ENCODE assay signal across 2 fruit fly cellular contexts in genomic region chr2L:17588173-17589082, dm6.
A peak's percentile ranks its signal among the peaks of the same experiment; 100 is the strongest.
TF ChIP-seq lines count a peak whose summit lies in the region.

No protein-coding gene starts in this region.

TF ChIP-seq in whole organism, embryonic, 481 proteins besides CTCF, POLR2A, EP300 and RAD21 (continued from another document and continues in another):
- TF ChIP-seq CG18011 (GFP tag; optimal IDR thresholded peaks at IDR 0.05; lab: Kevin White, UChicago) (no peak), Dfd (GFP tag; optimal IDR thresholded peaks at IDR 0.05; lab: Kevin White, UChicago) (no peak), Dek (tag; optimal IDR thresholded peaks at IDR 0.05; lab: Kevin White, UChicago) (no peak), usp (GFP tag; optimal IDR thresholded peaks at IDR 0.05; lab: Kevin White, UChicago) (no peak), lab (GFP tag; optimal IDR thresholded peaks at IDR 0.05; lab: Kevin White, UChicago) (no peak), lbe (GFP tag; optimal IDR thresholded peaks at IDR 0.05; lab: Kevin White, UChicago) (no peak), Hr78 (GFP tag; optimal IDR thresholded peaks at IDR 0.05; lab: Kevin White, UChicago) (peak in 1 of 2 experiments; percentile 26), Asciz (GFP tag; optimal IDR thresholded peaks at IDR 0.05; lab: Kevin White, UChicago) (peak; percentile 4), ham (GFP tag; IDR thresholded peaks at IDR 0.05; lab: Robert Waterston, UW) (no peak), CG34422 (GFP tag; IDR thresholded peaks at IDR 0.05; lab: Robert Waterston, UW) (no peak), wor (GFP tag; IDR thresholded peaks at IDR 0.05; lab: Robert Waterston, UW) (no peak), CG30403 (GFP tag; optimal IDR thresholded peaks at IDR 0.05; lab: Kevin White, UChicago) (peak; percentile 54), HmgZ (tag; optimal IDR thresholded peaks at IDR 0.05; lab: Kevin White, UChicago) (no peak), CG6791 (GFP tag; IDR thresholded peaks at IDR 0.05; lab: Robert Waterston, UW; ENCODE audit: partially characterized antibody) (no peak), CG7963 (GFP tag; IDR thresholded peaks at IDR 0.05; lab: Robert Waterston, UW; ENCODE audit: partially characterized antibody) (no peak), dpn (GFP tag; optimal IDR thresholded peaks at IDR 0.05; lab: Kevin White, UChicago) (no peak), CG10979 (tag; optimal IDR thresholded peaks at IDR 0.05; lab: Kevin White, UChicago) (peak; percentile 79), unpg (GFP tag; optimal IDR thresholded peaks at IDR 0.05; lab: Kevin White, UChicago) (peak; percentile 47), CG32767 (GFP tag; IDR thresholded peaks at IDR 0.05; lab: Robert Waterston, UW) (no peak), CG14050 (GFP tag; IDR thresholded peaks at IDR 0.05; lab: Robert Waterston, UW) (no peak), sr (GFP tag; IDR thresholded peaks at IDR 0.05; lab: Robert Waterston, UW) (no peak), pzg (GFP tag; optimal IDR thresholded peaks at IDR 0.05; lab: Kevin White, UChicago) (no peak), bab2 (GFP tag; optimal IDR thresholded peaks at IDR 0.05; lab: Kevin White, UChicago) (no peak), seq (GFP tag; IDR thresholded peaks at IDR 0.05; lab: Robert Waterston, UW) (peak; percentile 54; the same call in 1 of the 2 replicates), Fer3 (tag; optimal IDR thresholded peaks at IDR 0.05; lab: Kevin White, UChicago) (no peak), row (GFP tag; IDR thresholded peaks at IDR 0.05; lab: Robert Waterston, UW) (peak; percentile 49; the same call in 2 of the 3 replicates), CG9609 (GFP tag; optimal IDR thresholded peaks at IDR 0.05; lab: Kevin White, UChicago) (no peak), CG1792 (GFP tag; optimal IDR thresholded peaks at IDR 0.05; lab: Kevin White, UChicago) (no peak), CG5953 (GFP tag; IDR thresholded peaks at IDR 0.05; lab: Robert Waterston, UW) (no peak), Sin3A (optimal IDR thresholded peaks at IDR 0.05; lab: Kevin White, UChicago) (no peak), C15 (GFP tag; IDR thresholded peaks at IDR 0.05; lab: Robert Waterston, UW) (no peak), Hey (tag; optimal IDR thresholded peaks at IDR 0.05; lab: Kevin White, UChicago) (peak; percentile 36), CG18476 (GFP tag; optimal IDR thresholded peaks at IDR 0.05; lab: Kevin White, UChicago) (no peak), ato (GFP tag; IDR thresholded peaks at IDR 0.05; lab: Robert Waterston, UW; ENCODE audit: partially characterized antibody) (no peak), unc-4 (GFP tag; IDR thresholded peaks at IDR 0.05; lab: Robert Waterston, UW; ENCODE audit: partially characterized antibody) (no peak), CG2202 (tag; optimal IDR thresholded peaks at IDR 0.05; lab: Kevin White, UChicago) (no peak), Dip3 (GFP tag; optimal IDR thresholded peaks at IDR 0.05; lab: Kevin White, UChicago) (no peak), Lim3 (GFP tag; IDR thresholded peaks at IDR 0.05; lab: Robert Waterston, UW) (0 out of 2 replicates have a peak, but pooled peaks have one; percentile 18), kah (GFP tag; optimal IDR thresholded peaks at IDR 0.05; lab: Kevin White, UChicago) (no peak), CG6683 (GFP tag; optimal IDR thresholded peaks at IDR 0.05; lab: Kevin White, UChicago) (peak; percentile 16), HLH3B (GFP tag; IDR thresholded peaks at IDR 0.05; lab: Robert Waterston, UW) (no peak), jigr1 (GFP tag; IDR thresholded peaks at IDR 0.05; lab: Robert Waterston, UW) (no peak), CG2120 (GFP tag; optimal IDR thresholded peaks at IDR 0.05; lab: Kevin White, UChicago) (no peak), Lhr (GFP tag; optimal IDR thresholded peaks at IDR 0.05; lab: Kevin White, UChicago) (no peak), zen (tag; optimal IDR thresholded peaks at IDR 0.05; lab: Kevin White, UChicago) (peak; percentile 23), CG4854 (GFP tag; optimal IDR thresholded peaks at IDR 0.05; lab: Kevin White, UChicago) (no peak), CG17328 (GFP tag; IDR thresholded peaks at IDR 0.05; lab: Robert Waterston, UW) (no peak), pnt (GFP tag; optimal IDR thresholded peaks at IDR 0.05; lab: Kevin White, UChicago) (no peak), br (optimal IDR thresholded peaks at IDR 0.05; lab: Kevin White, UChicago) (no peak), CG1603 (tag; optimal IDR thresholded peaks at IDR 0.05; lab: Kevin White, UChicago) (no peak), Fer1 (GFP tag; optimal IDR thresholded peaks at IDR 0.05; lab: Kevin White, UChicago) (no peak), scrt (GFP tag; optimal IDR thresholded peaks at IDR 0.05; lab: Kevin White, UChicago) (no peak), sd (tag; optimal IDR thresholded peaks at IDR 0.05; lab: Kevin White, UChicago) (peak; percentile 2), kay (GFP tag; optimal IDR thresholded peaks at IDR 0.05; lab: Kevin White, UChicago) (peak; percentile 17), Sry-δ (GFP tag; optimal IDR thresholded peaks at IDR 0.05; lab: Kevin White, UChicago) (no peak), sqz (GFP tag; optimal IDR thresholded peaks at IDR 0.05; lab: Kevin White, UChicago) (peak; percentile 7), ranshi (GFP tag; IDR thresholded peaks at IDR 0.05; lab: Robert Waterston, UW) (no peak), caup (GFP tag; optimal IDR thresholded peaks at IDR 0.05; lab: Kevin White, UChicago; ENCODE audit: severe bottlenecking) (no peak), CG10366 (GFP tag; IDR thresholded peaks at IDR 0.05; lab: Robert Waterston, UW) (no peak), CG31365 (tag; optimal IDR thresholded peaks at IDR 0.05; lab: Kevin White, UChicago) (no peak), pho (GFP tag; optimal IDR thresholded peaks at IDR 0.05; lab: Kevin White, UChicago) (no peak), gcm2 (GFP tag; optimal IDR thresholded peaks at IDR 0.05; lab: Kevin White, UChicago) (no peak), CG8924 (tag; optimal IDR thresholded peaks at IDR 0.05; lab: Kevin White, UChicago) (peak; percentile 68), CG33213 (GFP tag; optimal IDR thresholded peaks at IDR 0.05; lab: Kevin White, UChicago) (no peak), CG6813 (GFP tag; optimal IDR thresholded peaks at IDR 0.05; lab: Kevin White, UChicago) (no peak), CG13287 (GFP tag; IDR thresholded peaks at IDR 0.05; lab: Robert Waterston, UW; ENCODE audit: partially characterized antibody) (no peak), CG11093 (GFP tag; IDR thresholded peaks at IDR 0.05; lab: Robert Waterston, UW) (no peak), CG18764 (GFP tag; optimal IDR thresholded peaks at IDR 0.05; lab: Kevin White, UChicago) (no peak)

TF ChIP-seq in whole organism, prepupa, 60 proteins besides CTCF, POLR2A, EP300 and RAD21 (continued from another document):
- TF ChIP-seq CG8119 (GFP tag; IDR thresholded peaks at IDR 0.05; lab: Robert Waterston, UW) (no peak), CG6276 (GFP tag; optimal IDR thresholded peaks at IDR 0.05; lab: Kevin White, UChicago) (no peak), CG6792 (GFP tag; optimal IDR thresholded peaks at IDR 0.05; lab: Kevin White, UChicago) (no peak), dac (GFP tag; optimal IDR thresholded peaks at IDR 0.05; lab: Kevin White, UChicago) (no peak), Sox15 (GFP tag; optimal IDR thresholded peaks at IDR 0.05; lab: Kevin White, UChicago) (no peak), cyc (GFP tag; optimal IDR thresholded peaks at IDR 0.05; lab: Kevin White, UChicago) (no peak), CG3032 (tag; optimal IDR thresholded peaks at IDR 0.05; lab: Kevin White, UChicago) (peak; percentile 36)
